Worm (Caenorhabditis elegans): Measurements from ENCODE around the gene F41E6.5.

Gene F41E6.5

DNA sequence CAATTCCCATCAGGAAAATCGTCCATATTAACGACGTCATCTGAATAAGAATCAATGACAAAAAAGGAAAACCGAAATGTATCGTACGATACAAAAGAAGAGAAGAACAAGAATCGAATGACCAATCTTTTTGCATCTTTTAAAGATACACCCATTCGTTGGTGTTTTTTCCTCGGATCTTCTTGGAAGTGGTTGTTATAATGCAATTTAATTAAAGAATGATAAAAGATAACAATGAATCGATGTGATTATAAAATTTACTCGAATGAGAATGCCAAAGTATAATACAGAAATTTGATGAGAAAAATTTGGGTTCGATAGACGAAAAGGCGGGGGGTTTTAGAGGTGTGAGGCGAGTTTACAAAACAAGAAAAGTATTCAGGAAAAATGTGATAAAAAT, 25.7 kb downstream of the F41E6.5 start, which contains the start of gene F41E6.12:
F41E6.12 (minus strand) TSS at position 101 of the 400 bp plus-strand sequence.
- TF ChIP-seq K09A11.1 (tag; optimal IDR thresholded peaks at IDR 0.05; ENCODE audit: insufficient read depth): no peak
- no peak for TF ChIP-seq ceh-9 (tag; optimal IDR thresholded peaks at IDR 0.05)
- TF ChIP-seq unc-42 (tag; optimal IDR thresholded peaks at IDR 0.05): no peak
- TF ChIP-seq ceh-14 (tag; optimal IDR thresholded peaks at IDR 0.05): no peak
- TF ChIP-seq elt-4 (tag; optimal IDR thresholded peaks at IDR 0.05): no peak
- TF ChIP-seq T23F11.4 (GFP tag; optimal IDR thresholded peaks at IDR 0.05): no peak
- TF ChIP-seq tbx-7 (tag; optimal IDR thresholded peaks at IDR 0.05): no peak
- TF ChIP-seq unc-86 (tag; optimal IDR thresholded peaks at IDR 0.05): no peak

ce11 chrV:8631277-8631765, 28.0 kb downstream of the F41E6.5 start, which contains the start of gene atg-18:
atg-18 (minus strand) TSS chrV:8631327.
- peak; percentile 21 for TF ChIP-seq pat-9 (tag; optimal IDR thresholded peaks at IDR 0.05)
- TF ChIP-seq eyg-1 (tag; optimal IDR thresholded peaks at IDR 0.05): no peak
- no peak for TF ChIP-seq T23F11.4 (GFP tag; optimal IDR thresholded peaks at IDR 0.05)
- peak; percentile 36 for TF ChIP-seq K02D7.2 (tag; optimal IDR thresholded peaks at IDR 0.05)
- no peak for TF ChIP-seq elt-4 (tag; optimal IDR thresholded peaks at IDR 0.05)
- TF ChIP-seq fkh-6 (tag; optimal IDR thresholded peaks at IDR 0.05): peak; percentile 17
- no peak for TF ChIP-seq unc-3 (GFP tag; conservative IDR thresholded peaks at IDR 0.05)
- TF ChIP-seq unc-3 (tag; optimal IDR thresholded peaks at IDR 0.05): peak; percentile 63
- peak; percentile 68 for TF ChIP-seq nfya-1 (tag; optimal IDR thresholded peaks at IDR 0.05)
- TF ChIP-seq sdc-2 (tag; optimal IDR thresholded peaks at IDR 0.05): peak; percentile 21
- TF ChIP-seq unc-86 (tag; optimal IDR thresholded peaks at IDR 0.05): peak; percentile 63
- TF ChIP-seq zip-5 (tag; optimal IDR thresholded peaks at IDR 0.05): no peak
- TF ChIP-seq pqm-1 (tag; optimal IDR thresholded peaks at IDR 0.05): peak; percentile 36
- TF ChIP-seq ztf-16 (tag; optimal IDR thresholded peaks at IDR 0.05): peak; percentile 43
- no peak for TF ChIP-seq lim-6 (tag; optimal IDR thresholded peaks at IDR 0.05)
- peak; percentile 37 for TF ChIP-seq hlh-6 (tag; optimal IDR thresholded peaks at IDR 0.05)
- no peak for TF ChIP-seq npax-4 (tag; optimal IDR thresholded peaks at IDR 0.05)
- no peak for TF ChIP-seq dve-1 (tag; optimal IDR thresholded peaks at IDR 0.05)
- peak; percentile 50 for TF ChIP-seq fax-1 (tag; optimal IDR thresholded peaks at IDR 0.05)
- peak; percentile 14 for TF ChIP-seq pha-2 (tag; optimal IDR thresholded peaks at IDR 0.05)
- TF ChIP-seq gmeb-2 (tag; optimal IDR thresholded peaks at IDR 0.05): peak; percentile 43
- TF ChIP-seq ahr-1 (tag; optimal IDR thresholded peaks at IDR 0.05): no peak
- TF ChIP-seq lin-11 (tag; optimal IDR thresholded peaks at IDR 0.05): peak; percentile 26
- TF ChIP-seq mec-3 (tag; optimal IDR thresholded peaks at IDR 0.05; ENCODE audit: borderline replicate concordance): no peak
- peak; percentile 20 for TF ChIP-seq odd-2 (tag; optimal IDR thresholded peaks at IDR 0.05)
- peak; percentile 56 for TF ChIP-seq hlh-8 (tag; optimal IDR thresholded peaks at IDR 0.05)
- TF ChIP-seq ama-1 (optimal IDR thresholded peaks at IDR 0.05): no peak
- peak; percentile 19 for TF ChIP-seq fkh-10 (GFP tag; optimal IDR thresholded peaks at IDR 0.05)
- peak; percentile 62 for TF ChIP-seq ceh-19 (GFP tag; optimal IDR thresholded peaks at IDR 0.05)
- TF ChIP-seq che-1 (tag; optimal IDR thresholded peaks at IDR 0.05): peak; percentile 52
- no peak for TF ChIP-seq Y22D7AL.16 (tag; optimal IDR thresholded peaks at IDR 0.05)
- peak; percentile 49 for TF ChIP-seq unc-42 (tag; optimal IDR thresholded peaks at IDR 0.05)
- TF ChIP-seq ceh-18 (tag; optimal IDR thresholded peaks at IDR 0.05): peak; percentile 38
- peak; percentile 70 for TF ChIP-seq sox-4 (tag; optimal IDR thresholded peaks at IDR 0.05)
- peak; percentile 32 for TF ChIP-seq hlh-15 (tag; optimal IDR thresholded peaks at IDR 0.05)
- no peak for TF ChIP-seq pros-1 (tag; optimal IDR thresholded peaks at IDR 0.05)
- TF ChIP-seq sox-2 (GFP tag; IDR thresholded peaks at IDR 0.05): no peak
- peak; percentile 23 for TF ChIP-seq madf-2 (tag; optimal IDR thresholded peaks at IDR 0.05)
- TF ChIP-seq ceh-48 (tag; optimal IDR thresholded peaks at IDR 0.05): no peak
- peak; percentile 39 for TF ChIP-seq C38D4.7 (GFP tag; optimal IDR thresholded peaks at IDR 0.05)
- peak; percentile 35 for TF ChIP-seq nhr-232 (tag; optimal IDR thresholded peaks at IDR 0.05)
- peak; percentile 51 for TF ChIP-seq ceh-14 (tag; optimal IDR thresholded peaks at IDR 0.05)
- TF ChIP-seq ceh-34 (tag; optimal IDR thresholded peaks at IDR 0.05): peak; percentile 86
- peak; percentile 68 for TF ChIP-seq ceh-2 (tag; optimal IDR thresholded peaks at IDR 0.05)
- peak; percentile 2 for TF ChIP-seq tbx-7 (tag; optimal IDR thresholded peaks at IDR 0.05)
- TF ChIP-seq rnt-1 (tag; optimal IDR thresholded peaks at IDR 0.05): peak; percentile 41
- TF ChIP-seq K09A11.1 (tag; optimal IDR thresholded peaks at IDR 0.05; ENCODE audit: insufficient read depth): peak; percentile 80
- peak; percentile 55 for TF ChIP-seq F13H6.1 (tag; optimal IDR thresholded peaks at IDR 0.05)
- no peak for TF ChIP-seq unc-55 (GFP tag; optimal IDR thresholded peaks at IDR 0.05)

Measured in whole organism, late embryonic.